Worm (Caenorhabditis elegans): ENCODE measurements around the gene C48A7.16.

DNA sequence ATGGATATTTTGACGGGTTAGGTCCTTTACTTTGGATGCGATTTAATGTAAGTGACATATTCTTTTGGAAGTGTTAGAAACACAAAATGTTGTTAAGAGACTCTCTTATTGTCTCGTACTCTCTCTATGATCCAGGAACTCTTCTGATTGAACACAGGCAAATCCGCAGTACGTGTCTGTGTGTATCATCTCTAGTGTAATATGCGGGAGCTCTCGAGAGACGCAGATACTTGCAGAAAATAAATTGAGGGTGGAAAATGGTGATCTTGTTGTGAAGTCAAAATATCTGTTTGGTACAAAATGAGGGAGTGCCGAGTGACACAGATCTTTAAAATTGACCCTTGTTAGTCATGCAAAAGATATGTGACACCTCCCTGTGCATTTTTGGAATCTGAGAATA, 1.4 kb downstream of the C48A7.16 start:
- TF ChIP-seq dao-5 (tag; optimal IDR thresholded peaks at IDR 0.05) (no peak), W03F9.2 (tag; optimal IDR thresholded peaks at IDR 0.05) (no peak), him-1 (tag; optimal IDR thresholded peaks at IDR 0.05) (no peak)

All from whole organism, L4/young adult.